Fruit fly (Drosophila melanogaster) whole organism, prepupa: ENCODE measurements around the gene Npc2h.

ENCODE experiments used
- CG10669 ChIP-seq: fragments of 200-800 bp; sonication (Bioruptor generic); optimal IDR thresholded peaks from 3 replicates; lab custom pipeline; 2018; ENCODE audit warnings: missing biosample characterization, mild to moderate bottlenecking, missing genetic modification characterization, moderate library complexity
- CG11762 ChIP-seq: fragments of 200-800 bp; sonication (Bioruptor generic); optimal IDR thresholded peaks from 3 replicates; lab custom pipeline; 2016; ENCODE audit warnings: missing biosample characterization, missing genetic modification characterization; ENCODE audit not compliant: insufficient read depth
- CG1621 ChIP-seq: fragments of 200-800 bp; sonication (Bioruptor generic); optimal IDR thresholded peaks from 3 replicates; lab custom pipeline; 2018; ENCODE audit warnings: missing biosample characterization, mild to moderate bottlenecking, missing genetic modification characterization
- CG3032 ChIP-seq: fragments of 200-800 bp; optimal IDR thresholded peaks from 2 replicates; lab custom pipeline; 2019; ENCODE audit warnings: missing biosample characterization, mild to moderate bottlenecking, missing genetic modification characterization, moderate library complexity
- CG32006 ChIP-seq: fragments of 200-800 bp; sonication (Bioruptor generic); optimal IDR thresholded peaks from 3 replicates; lab custom pipeline; 2017; ENCODE audit warnings: missing biosample characterization, mild to moderate bottlenecking, missing genetic modification characterization
- CG6163 ChIP-seq: fragments of 200-800 bp; sonication (Bioruptor generic); IDR thresholded peaks from 3 replicates; pipeline ENCODE4 v1.3.6; 2022; ENCODE audit warnings: missing biosample characterization, missing genetic modification characterization
- CG6276 ChIP-seq: fragments of 200-800 bp; sonication (Bioruptor generic); optimal IDR thresholded peaks from 2 replicates; lab custom pipeline; 2017; ENCODE audit warnings: missing biosample characterization, mild to moderate bottlenecking, missing genetic modification characterization
- CG6792 ChIP-seq: fragments of 200-800 bp; sonication (Bioruptor generic); optimal IDR thresholded peaks from 3 replicates; lab custom pipeline; 2016; ENCODE audit warnings: missing biosample characterization, missing genetic modification characterization
- CG7368 ChIP-seq: fragments of 200-800 bp; sonication (Bioruptor generic); optimal IDR thresholded peaks from 3 replicates; lab custom pipeline; 2016; ENCODE audit warnings: missing biosample characterization, missing genetic modification characterization
- CG8319 ChIP-seq: fragments of 200-800 bp; sonication (Bioruptor generic); optimal IDR thresholded peaks from 3 replicates; lab custom pipeline; 2016; ENCODE audit warnings: missing biosample characterization, missing genetic modification characterization
- CG8632 ChIP-seq: fragments of 200-800 bp; sonication (Bioruptor generic); optimal IDR thresholded peaks from 3 replicates; lab custom pipeline; 2016; ENCODE audit warnings: missing biosample characterization, missing genetic modification characterization
- Eip75B ChIP-seq: fragments of 200-800 bp; sonication (Bioruptor generic); optimal IDR thresholded peaks from 3 replicates; lab custom pipeline; 2016; ENCODE audit warnings: missing biosample characterization, missing genetic modification characterization
- Eip78C ChIP-seq: fragments of 200-800 bp; sonication (Bioruptor generic); peaks from one replicate; lab custom pipeline; 2016; ENCODE audit warnings: missing biosample characterization, missing genetic modification characterization
- Eip93F ChIP-seq: fragments of 200-800 bp; sonication (Bioruptor generic); optimal IDR thresholded peaks from 2 replicates; lab custom pipeline; 2016; ENCODE audit warnings: missing biosample characterization, mild to moderate bottlenecking, missing genetic modification characterization
- Ets21C ChIP-seq: fragments of 200-800 bp; sonication (Bioruptor generic); optimal IDR thresholded peaks from 3 replicates; lab custom pipeline; 2016; ENCODE audit warnings: missing biosample characterization, missing genetic modification characterization
- Hr39 ChIP-seq: fragments of 200-800 bp; sonication (Bioruptor generic); optimal IDR thresholded peaks from 2 replicates; lab custom pipeline; 2016; ENCODE audit warnings: missing biosample characterization, missing genetic modification characterization
- OdsH ChIP-seq: fragments of 200-800 bp; sonication (Bioruptor generic); optimal IDR thresholded peaks from 3 replicates; lab custom pipeline; 2016; ENCODE audit warnings: missing biosample characterization, missing genetic modification characterization
- Sox14 ChIP-seq: fragments of 200-800 bp; sonication (Bioruptor generic); optimal IDR thresholded peaks from 3 replicates; lab custom pipeline; 2016; ENCODE audit warnings: missing biosample characterization, missing genetic modification characterization
- acj6 ChIP-seq: fragments of 200-800 bp; sonication (Bioruptor generic); optimal IDR thresholded peaks from 3 replicates; lab custom pipeline; 2016; ENCODE audit warnings: missing biosample characterization, missing genetic modification characterization
- cyc ChIP-seq: fragments of 200-800 bp; sonication (Bioruptor generic); optimal IDR thresholded peaks from 3 replicates; lab custom pipeline; 2016; ENCODE audit warnings: missing biosample characterization, missing genetic modification characterization
- dac ChIP-seq: fragments of 200-800 bp; sonication (Bioruptor generic); optimal IDR thresholded peaks from 2 replicates; lab custom pipeline; 2017; ENCODE audit warnings: missing biosample characterization, mild to moderate bottlenecking, missing genetic modification characterization
- dsx ChIP-seq: fragments of 200-800 bp; optimal IDR thresholded peaks from 3 replicates; lab custom pipeline; 2019; ENCODE audit warnings: missing biosample characterization, mild to moderate bottlenecking, missing genetic modification characterization, moderate library complexity; ENCODE audit not compliant: poor library complexity, severe bottlenecking
- eg ChIP-seq: fragments of 200-800 bp; sonication (Bioruptor generic); IDR thresholded peaks from 3 replicates; pipeline ENCODE4 v1.3.6; 2022; ENCODE audit warnings: missing biosample characterization, missing genetic modification characterization
- esn ChIP-seq: fragments of 200-800 bp; sonication (Bioruptor generic); optimal IDR thresholded peaks from 2 replicates; lab custom pipeline; 2016; ENCODE audit warnings: missing biosample characterization, mild to moderate bottlenecking, missing genetic modification characterization, moderate library complexity
- fd59A ChIP-seq: fragments of 200-800 bp; sonication (Bioruptor generic); optimal IDR thresholded peaks from 2 replicates; lab custom pipeline; 2017; ENCODE audit warnings: missing biosample characterization, mild to moderate bottlenecking, missing genetic modification characterization, missing genetic modification reagents
- fd85E ChIP-seq: fragments of 200-800 bp; sonication (Bioruptor generic); optimal IDR thresholded peaks from 3 replicates; lab custom pipeline; 2016; ENCODE audit warnings: missing biosample characterization, missing genetic modification characterization
- fkh ChIP-seq: fragments of 200-800 bp; sonication (Bioruptor generic); optimal IDR thresholded peaks from 3 replicates; lab custom pipeline; 2017; ENCODE audit warnings: missing biosample characterization, mild to moderate bottlenecking, missing genetic modification characterization, moderate library complexity
- net ChIP-seq: fragments of 200-800 bp; sonication (Bioruptor generic); optimal IDR thresholded peaks from 3 replicates; lab custom pipeline; 2016; ENCODE audit warnings: missing biosample characterization, missing genetic modification characterization
- pdm3 ChIP-seq: fragments of 200-800 bp; sonication (Bioruptor generic); optimal IDR thresholded peaks from 3 replicates; lab custom pipeline; 2016; ENCODE audit warnings: missing biosample characterization, missing genetic modification characterization
- spab ChIP-seq: fragments of 200-800 bp; sonication (Bioruptor generic); optimal IDR thresholded peaks from 2 replicates; lab custom pipeline; 2017; ENCODE audit warnings: missing biosample characterization, mild to moderate bottlenecking, missing genetic modification characterization, missing genetic modification reagents
- ss ChIP-seq, 2 experiments: fragments of 200-800 bp; sonication (Bioruptor generic); optimal IDR thresholded peaks; 2 replicates in 1 of 2; 3 replicates in 1 of 2; lab custom pipeline; 2017 to 2018; ENCODE audit warnings: mild to moderate bottlenecking in 2 of 2, missing biosample characterization in 2 of 2, missing genetic modification characterization in 2 of 2, moderate library complexity in 1 of 2
- svp ChIP-seq: fragments of 200-800 bp; sonication (Bioruptor generic); peaks from one replicate; lab custom pipeline; 2016; ENCODE audit warnings: missing biosample characterization, missing genetic modification characterization
- topi ChIP-seq: fragments of 200-800 bp; sonication (Bioruptor generic); optimal IDR thresholded peaks from 3 replicates; lab custom pipeline; 2016; ENCODE audit warnings: missing biosample characterization, missing genetic modification characterization
- vri ChIP-seq: fragments of 200-800 bp; sonication (Bioruptor generic); optimal IDR thresholded peaks from 3 replicates; lab custom pipeline; 2016; ENCODE audit warnings: missing biosample characterization, mild to moderate bottlenecking, missing genetic modification characterization

Gene Npc2h

dm6 chr3R:30766922-30767504 lies 20.9 kb upstream of the Npc2h start:
- peak; percentile 43 for TF ChIP-seq svp (GFP tag; lab: Kevin White, UChicago)
- TF ChIP-seq dac (GFP tag; lab: Kevin White, UChicago) = no peak
- TF ChIP-seq spab (GFP tag; lab: Kevin White, UChicago) = no peak
- peak; percentile 78 for TF ChIP-seq fkh (GFP tag; lab: Kevin White, UChicago)

dm6 chr3R:30765306-30766033 lies 19.4 kb upstream of the Npc2h start, which contains the start of gene zfh1:
zfh1 (plus strand) TSS chr3R:30765926.
- no peak for TF ChIP-seq Hr39
- no peak for TF ChIP-seq Ets21C
- no peak for TF ChIP-seq pdm3 (GFP tag; lab: Kevin White, UChicago)
- TF ChIP-seq acj6 (GFP tag; lab: Kevin White, UChicago) = no peak
- no peak for TF ChIP-seq net (GFP tag; lab: Kevin White, UChicago)
- TF ChIP-seq CG6163 (GFP tag; lab: Robert Waterston, UW) = 0 out of 3 replicates have a peak, but pooled peaks have one; percentile 22
- peak; percentile 18 for TF ChIP-seq dsx
- peak; percentile 1 for TF ChIP-seq Sox14 (GFP tag; lab: Kevin White, UChicago)
- TF ChIP-seq fd85E (GFP tag; lab: Kevin White, UChicago) = no peak
- TF ChIP-seq fd59A (GFP tag; lab: Kevin White, UChicago) = no peak
- peak; percentile 99 for TF ChIP-seq svp (GFP tag; lab: Kevin White, UChicago)
- peak; percentile 52 for TF ChIP-seq CG1621
- TF ChIP-seq CG8632 (GFP tag; lab: Kevin White, UChicago) = no peak
- no peak for TF ChIP-seq CG6792
- TF ChIP-seq vri (GFP tag; lab: Kevin White, UChicago) = peak; percentile 28
- no peak for TF ChIP-seq CG8319 (GFP tag; lab: Kevin White, UChicago)
- no peak for TF ChIP-seq CG6276 (GFP tag; lab: Kevin White, UChicago)
- TF ChIP-seq CG11762 (GFP tag; lab: Kevin White, UChicago) = no peak
- peak; percentile 35; the same call in 1 of the 3 replicates for TF ChIP-seq eg (GFP tag; lab: Robert Waterston, UW)
- peak; percentile 71 for TF ChIP-seq Eip78C
- no peak for TF ChIP-seq ss (GFP tag; optimal IDR thresholded peaks at IDR 0.05; lab: Kevin White, UChicago)
- TF ChIP-seq CG7368 (GFP tag; lab: Kevin White, UChicago) = no peak
- TF ChIP-seq CG32006 (GFP tag; lab: Kevin White, UChicago) = no peak
- TF ChIP-seq cyc (GFP tag; lab: Kevin White, UChicago) = no peak

dm6 chr3R:30764121-30764520 lies 18.0 kb upstream of the Npc2h start:
- TF ChIP-seq topi (GFP tag; lab: Kevin White, UChicago) (no peak), CG3032 (no peak), esn (no peak), dsx (peak; percentile 55), CG1621 (no peak), Sox14 (GFP tag; lab: Kevin White, UChicago) (peak; percentile 13), fkh (GFP tag; lab: Kevin White, UChicago) (peak; percentile 32), svp (GFP tag; lab: Kevin White, UChicago) (peak; percentile 65), pdm3 (GFP tag; lab: Kevin White, UChicago) (peak; percentile 9), CG10669 (no peak), CG7368 (GFP tag; lab: Kevin White, UChicago) (no peak), Eip78C (peak; percentile 47), OdsH (no peak), ss (GFP tag; optimal IDR thresholded peaks at IDR 0.05; lab: Kevin White, UChicago) (no peak), CG6163 (GFP tag; lab: Robert Waterston, UW) (peak; percentile 11; the same call in 1 of the 3 replicates)

DNA sequence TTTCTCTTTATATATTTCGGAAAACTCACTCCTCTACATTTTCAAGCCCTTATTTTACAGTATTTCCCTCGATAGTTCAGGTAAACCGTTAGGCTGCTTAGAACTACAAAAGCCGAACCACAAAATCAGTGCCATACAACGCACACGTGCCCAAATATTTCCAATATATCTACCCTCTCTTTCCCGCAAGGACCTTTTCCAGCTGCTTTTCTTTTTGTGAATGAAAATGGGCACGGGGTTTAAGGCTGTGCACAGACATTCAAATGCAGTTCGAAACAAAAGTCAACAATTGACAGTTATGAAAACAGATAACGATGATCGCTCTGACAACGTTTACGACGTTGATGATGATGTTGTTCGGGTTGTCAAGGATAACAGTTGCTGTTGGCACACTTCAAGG lies 16.1 kb upstream of the Npc2h start:
- TF ChIP-seq Sox14 (GFP tag; lab: Kevin White, UChicago) (no peak), Eip75B (GFP tag; lab: Kevin White, UChicago) (no peak), Eip93F (GFP tag; lab: Kevin White, UChicago) (no peak), vri (GFP tag; lab: Kevin White, UChicago) (no peak)
